Worm (Caenorhabditis elegans): ENCODE measurements around the gene Y47C4A.1.
"Not testable (repeated sequence)": the region's sequence is repeated elsewhere in the genome, so short reads cannot be mapped to it uniquely, and the experiment has no call there.

Y47C4A.1 gene

ce11 chrX:295726-296125 is 9.7 kb upstream of the Y47C4A.1 start:
- TF ChIP-seq hmg-4 (GFP tag; optimal IDR thresholded peaks at IDR 0.05) (no peak), pes-1 (GFP tag; IDR thresholded peaks at IDR 0.05) (no peak), sea-1 (GFP tag; conservative IDR thresholded peaks at IDR 0.05) (no peak), scrt-1 (GFP tag; IDR thresholded peaks at IDR 0.05) (no peak), tbx-37 (GFP tag; conservative IDR thresholded peaks at IDR 0.05) (no peak), ceh-13 (GFP tag; optimal IDR thresholded peaks at IDR 0.05) (no peak), ama-1 (optimal IDR thresholded peaks at IDR 0.05) (no peak), F13C5.2 (tag; optimal IDR thresholded peaks at IDR 0.05) (no peak), aly-1 (tag; optimal IDR thresholded peaks at IDR 0.05) (no peak), tra-4 (tag; optimal IDR thresholded peaks at IDR 0.05) (no peak)

DNA sequence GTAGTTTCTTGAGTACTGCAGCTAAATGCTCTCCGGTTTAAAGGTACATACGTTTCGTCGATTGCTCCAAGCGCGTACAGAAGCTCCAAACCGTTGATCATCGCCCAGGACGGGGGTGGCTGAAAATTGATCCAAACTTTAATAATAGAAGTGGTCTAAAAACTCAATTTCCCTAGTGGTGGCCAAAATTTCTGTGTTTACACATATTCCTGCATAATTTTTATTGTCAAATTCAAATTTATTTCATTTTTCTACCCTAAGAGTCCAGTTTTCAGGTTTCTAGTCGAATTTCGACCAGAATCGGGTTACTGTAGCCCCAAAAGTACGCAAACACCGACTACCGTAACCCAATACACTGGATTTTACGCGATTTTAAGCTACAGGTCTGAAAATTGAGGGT is 12.1 kb downstream of the Y47C4A.1 start, which contains the start of gene Y108F1.5:
Gene Y108F1.5, minus strand, starts transcription at position 101 of the 400 bp plus-strand sequence.
- not testable (repeated sequence) for TF ChIP-seq sea-1 (GFP tag; conservative IDR thresholded peaks at IDR 0.05); hmg-4 (GFP tag; optimal IDR thresholded peaks at IDR 0.05); ceh-13 (GFP tag; optimal IDR thresholded peaks at IDR 0.05)

ce11 chrX:271509-271908 is 14.5 kb downstream of the Y47C4A.1 start:
- no peak for TF ChIP-seq ama-1 (optimal IDR thresholded peaks at IDR 0.05)
- no peak for TF ChIP-seq flt-1 (GFP tag; IDR thresholded peaks at IDR 0.05)

- not testable (repeated sequence) for TF ChIP-seq flt-1 (GFP tag; IDR thresholded peaks at IDR 0.05); ets-7 (tag; optimal IDR thresholded peaks at IDR 0.05); pes-1 (GFP tag; IDR thresholded peaks at IDR 0.05)
Measured at ce11 chrX:239077-239476, 46.9 kb downstream of the Y47C4A.1 start, which contains the start of gene AC8.10. TSS of gene AC8.10 (minus strand) at chrX:239177.
